Fruit fly (Drosophila melanogaster): ENCODE measurements around the gene mad2.

DNA sequence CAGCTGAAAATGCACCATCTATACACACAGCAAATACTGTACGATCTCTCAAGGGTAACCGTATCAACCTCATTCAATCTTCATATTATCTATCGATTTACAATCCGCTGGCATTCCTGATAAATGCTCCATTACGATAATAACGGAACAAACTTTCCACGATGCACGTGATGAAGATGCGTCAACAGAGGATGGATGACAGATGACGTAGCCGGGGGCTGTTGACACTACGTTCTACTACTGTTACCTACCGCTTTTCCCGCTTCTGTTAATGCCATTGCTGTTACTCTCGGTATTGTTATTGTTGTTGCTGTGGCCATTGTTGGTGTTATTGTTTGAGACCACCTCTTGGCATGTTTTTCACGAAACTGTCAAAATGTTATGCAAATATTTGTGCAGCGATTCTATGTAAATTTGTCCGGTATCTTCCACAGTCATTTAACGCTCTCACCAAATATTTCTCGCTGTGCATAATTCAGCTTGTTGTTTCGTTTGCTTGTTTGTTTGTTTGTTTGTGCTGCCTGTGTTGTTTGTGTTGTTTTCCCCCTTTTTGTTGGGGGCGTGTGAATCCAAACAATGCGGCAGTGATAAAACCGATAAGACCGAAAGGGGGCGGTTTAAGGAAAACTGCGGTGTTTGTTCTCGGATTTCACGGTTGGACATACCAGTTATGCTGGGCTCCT lies 11.0 kb upstream of the mad2 start:
- TF ChIP-seq psq (optimal IDR thresholded peaks at IDR 0.05) (no peak), insv (optimal IDR thresholded peaks at IDR 0.05) (no peak), Myc (optimal IDR thresholded peaks at IDR 0.05) (no peak), Sin3A (optimal IDR thresholded peaks at IDR 0.05) (no peak), h (optimal IDR thresholded peaks at IDR 0.05) (no peak)

All from Kc167 (cell line).